Fruit fly (Drosophila melanogaster): Measurements from ENCODE around the gene Skp2.

DNA sequence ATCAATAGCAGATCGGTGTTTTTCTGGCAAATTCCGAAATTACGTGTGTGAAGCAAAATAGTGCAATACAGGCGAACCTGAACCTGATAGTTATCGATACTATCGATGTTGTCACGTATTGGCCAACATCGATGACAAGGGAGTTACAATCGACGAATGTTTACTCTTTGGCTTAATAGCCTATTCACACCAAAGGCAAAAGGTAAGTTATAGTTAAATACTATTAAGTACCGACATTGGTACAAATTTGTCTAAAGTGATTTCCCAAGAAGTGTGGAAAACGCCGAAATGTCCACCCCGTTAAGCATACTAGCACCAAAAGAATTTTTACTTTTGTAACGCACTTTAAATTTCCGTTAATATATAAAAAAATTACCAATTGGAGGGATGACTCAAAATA lies 3.5 kb downstream of the Skp2 start, which contains the start of gene CG9776:
- TF ChIP-seq Dip3 (GFP tag; optimal IDR thresholded peaks at IDR 0.05): peak; percentile 57
- TF ChIP-seq CG7372 (GFP tag; IDR thresholded peaks at IDR 0.05): peak; percentile 32; the same call in 1 of the 2 replicates
- TF ChIP-seq CG33213 (GFP tag; optimal IDR thresholded peaks at IDR 0.05): peak; percentile 86
- no peak for TF ChIP-seq CG6175 (GFP tag; IDR thresholded peaks at IDR 0.05)
- TF ChIP-seq sug (tag; optimal IDR thresholded peaks at IDR 0.05): no peak
- TF ChIP-seq CG12391 (tag; optimal IDR thresholded peaks at IDR 0.05): no peak
